Fruit fly (Drosophila melanogaster) whole organism, pupa: ENCODE measurements around the gene JIL-1.

Source experiments
- CG10348 ChIP-seq: fragments of 200-800 bp; sonication (Bioruptor generic); IDR thresholded peaks from 2 replicates; pipeline ENCODE4 v1.3.6; 2022; ENCODE audit warnings: missing biosample characterization, missing genetic modification characterization
- CG12605 ChIP-seq: fragments of 200-800 bp; sonication (Bioruptor generic); IDR thresholded peaks from 2 replicates; pipeline ENCODE4 v1.3.6; 2022; ENCODE audit warnings: missing biosample characterization, missing genetic modification characterization
- CG13204 ChIP-seq: fragments of 200-800 bp; sonication (Bioruptor generic); optimal IDR thresholded peaks from 2 replicates; lab custom pipeline; 2018; ENCODE audit warnings: missing biosample characterization, mild to moderate bottlenecking, missing genetic modification characterization, moderate library complexity
- CG14655 ChIP-seq: fragments of 200-800 bp; sonication (Bioruptor generic); optimal IDR thresholded peaks from 3 replicates; lab custom pipeline; 2017; ENCODE audit warnings: mild to moderate bottlenecking, missing biosample characterization, missing genetic modification reagents, missing genetic modification characterization
- CG15710 ChIP-seq: fragments of 200-800 bp; sonication (Bioruptor generic); optimal IDR thresholded peaks from 2 replicates; lab custom pipeline; 2018; ENCODE audit warnings: missing biosample characterization, mild to moderate bottlenecking, missing genetic modification characterization, moderate library complexity
- CG17806 ChIP-seq: fragments of 200-800 bp; sonication (Bioruptor generic); optimal IDR thresholded peaks from 2 replicates; lab custom pipeline; 2018; ENCODE audit warnings: missing biosample characterization, mild to moderate bottlenecking, missing genetic modification characterization, moderate library complexity
- CG32121 ChIP-seq: fragments of 200-800 bp; sonication (Bioruptor generic); IDR thresholded peaks from 2 replicates; pipeline ENCODE4 v1.3.6; 2022; ENCODE audit warnings: missing biosample characterization, missing genetic modification characterization
- CG34367 ChIP-seq: fragments of 200-800 bp; sonication (Bioruptor generic); optimal IDR thresholded peaks from 2 replicates; lab custom pipeline; 2018; ENCODE audit warnings: missing biosample characterization, mild to moderate bottlenecking, missing genetic modification characterization
- CG4496 ChIP-seq: fragments of 200-800 bp; sonication (Bioruptor generic); IDR thresholded peaks from 3 replicates; pipeline ENCODE4 v1.3.6; 2022; ENCODE audit warnings: missing biosample characterization, missing genetic modification characterization
- CG8159 ChIP-seq: fragments of 200-800 bp; sonication (Bioruptor generic); optimal IDR thresholded peaks from 3 replicates; lab custom pipeline; 2018; ENCODE audit warnings: missing biosample characterization, mild to moderate bottlenecking, missing genetic modification characterization, moderate library complexity
- CG8301 ChIP-seq: fragments of 200-800 bp; sonication (Bioruptor generic); optimal IDR thresholded peaks from 2 replicates; lab custom pipeline; 2018; ENCODE audit warnings: missing biosample characterization, mild to moderate bottlenecking, missing genetic modification characterization
- CG9948 ChIP-seq: fragments of 200-800 bp; sonication (Bioruptor generic); optimal IDR thresholded peaks from 2 replicates; lab custom pipeline; 2018; ENCODE audit warnings: missing biosample characterization, mild to moderate bottlenecking, missing genetic modification characterization, moderate library complexity
- D1 ChIP-seq: fragments of 200-800 bp; sonication (Bioruptor generic); optimal IDR thresholded peaks from 2 replicates; lab custom pipeline; 2018; ENCODE audit warnings: missing biosample characterization, mild to moderate bottlenecking, missing genetic modification characterization, moderate library complexity
- EcR ChIP-seq: fragments of 200-800 bp; sonication (Bioruptor generic); optimal IDR thresholded peaks from 3 replicates; lab custom pipeline; 2019; ENCODE audit warnings: missing biosample characterization, missing genetic modification characterization, mild to moderate bottlenecking, moderate library complexity, missing genetic modification reagents
- Ets98B ChIP-seq: fragments of 200-800 bp; sonication (Bioruptor generic); IDR thresholded peaks from 2 replicates; pipeline ENCODE4 v1.3.6; 2022; ENCODE audit warnings: missing biosample characterization, missing genetic modification characterization
- Pif1A ChIP-seq: fragments of 200-800 bp; sonication (Bioruptor generic); optimal IDR thresholded peaks from 3 replicates; lab custom pipeline; 2016; ENCODE audit warnings: missing biosample characterization, missing genetic modification characterization
- Pif1B ChIP-seq: fragments of 200-800 bp; sonication (Bioruptor generic); optimal IDR thresholded peaks from 3 replicates; lab custom pipeline; 2016; ENCODE audit warnings: missing biosample characterization, missing genetic modification characterization
- Snoo ChIP-seq: fragments of 200-800 bp; sonication (Bioruptor generic); optimal IDR thresholded peaks from 3 replicates; lab custom pipeline; 2017; ENCODE audit warnings: missing biosample characterization, mild to moderate bottlenecking, missing genetic modification characterization, inconsistent platforms
- fd96Ca ChIP-seq: fragments of 200-800 bp; sonication (Bioruptor generic); IDR thresholded peaks from 3 replicates; pipeline ENCODE4 v1.3.6; 2022; ENCODE audit warnings: missing biosample characterization, missing genetic modification characterization
- gl ChIP-seq: fragments of 200-800 bp; sonication (Bioruptor generic); optimal IDR thresholded peaks from 2 replicates; lab custom pipeline; 2018; ENCODE audit warnings: missing biosample characterization, mild to moderate bottlenecking, missing genetic modification characterization
- rn ChIP-seq: fragments of 200-800 bp; sonication (Bioruptor generic); IDR thresholded peaks from 2 replicates; pipeline ENCODE4 v1.3.6; 2022; ENCODE audit warnings: missing biosample characterization, missing genetic modification characterization

Gene JIL-1

DNA sequence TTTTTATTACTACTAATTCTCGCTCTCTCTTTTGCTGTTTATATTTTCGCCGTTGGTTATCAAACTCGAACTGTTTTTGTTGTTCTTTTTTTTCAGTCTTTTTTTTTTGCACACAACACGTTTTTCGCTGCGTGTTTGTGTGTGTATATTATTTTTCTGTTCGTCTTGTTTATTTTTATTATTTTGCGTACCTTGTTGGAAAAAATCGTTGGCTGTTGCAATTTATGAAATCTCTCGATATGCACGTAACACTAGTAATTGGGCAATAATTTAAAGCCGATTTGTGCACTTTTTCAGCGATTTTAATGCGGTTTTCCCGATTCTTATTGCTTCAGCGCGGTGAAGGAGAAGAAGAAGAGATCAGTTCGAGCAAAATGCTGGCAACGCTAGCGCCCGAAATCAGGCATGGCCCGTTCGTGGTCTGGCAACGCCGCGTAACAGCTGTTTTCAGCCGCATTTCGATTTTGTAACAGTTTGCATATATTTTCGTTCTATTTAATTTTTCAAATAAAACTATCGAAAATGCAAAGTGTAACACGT is 27.5 kb upstream of the JIL-1 start, which contains the start of the genes FoxK and mRpL2:
Gene FoxK (minus strand): TSS at position 365 of the 540 bp plus-strand sequence.
Gene mRpL2 (plus strand): TSS at position 429 of the 540 bp plus-strand sequence.
- TF ChIP-seq CG9948 (tag; lab: Kevin White, UChicago) (peak; percentile 66), Snoo (tag; lab: Kevin White, UChicago) (peak; percentile 68), CG15710 (tag; lab: Kevin White, UChicago) (peak; percentile 84), Pif1A (GFP tag; lab: Kevin White, UChicago) (peak; percentile 91), CG8159 (tag; lab: Kevin White, UChicago) (peak; percentile 84), D1 (tag; lab: Kevin White, UChicago) (peak; percentile 43), CG34367 (tag; lab: Kevin White, UChicago) (peak; percentile 87), CG8301 (tag; lab: Kevin White, UChicago) (peak; percentile 82), CG4496 (GFP tag; lab: Robert Waterston, UW) (peak; percentile 80), CG12605 (GFP tag; lab: Robert Waterston, UW) (peak; percentile 90), fd96Ca (GFP tag; lab: Robert Waterston, UW) (peak; percentile 69; the same call in 1 of the 3 replicates), CG17806 (tag; lab: Kevin White, UChicago) (peak; percentile 74), CG10348 (GFP tag; lab: Robert Waterston, UW) (no peak), Ets98B (GFP tag; lab: Robert Waterston, UW) (peak; percentile 76), gl (tag; lab: Kevin White, UChicago) (peak; percentile 95), rn (GFP tag; lab: Robert Waterston, UW) (peak; percentile 39; the same call in 1 of the 2 replicates), CG32121 (GFP tag; lab: Robert Waterston, UW) (peak; percentile 63; the same call in 1 of the 2 replicates), EcR (GFP tag; lab: Kevin White, UChicago) (peak; percentile 17), CG14655 (peak; percentile 89), CG13204 (peak; percentile 89), Pif1B (peak; percentile 92)

DNA sequence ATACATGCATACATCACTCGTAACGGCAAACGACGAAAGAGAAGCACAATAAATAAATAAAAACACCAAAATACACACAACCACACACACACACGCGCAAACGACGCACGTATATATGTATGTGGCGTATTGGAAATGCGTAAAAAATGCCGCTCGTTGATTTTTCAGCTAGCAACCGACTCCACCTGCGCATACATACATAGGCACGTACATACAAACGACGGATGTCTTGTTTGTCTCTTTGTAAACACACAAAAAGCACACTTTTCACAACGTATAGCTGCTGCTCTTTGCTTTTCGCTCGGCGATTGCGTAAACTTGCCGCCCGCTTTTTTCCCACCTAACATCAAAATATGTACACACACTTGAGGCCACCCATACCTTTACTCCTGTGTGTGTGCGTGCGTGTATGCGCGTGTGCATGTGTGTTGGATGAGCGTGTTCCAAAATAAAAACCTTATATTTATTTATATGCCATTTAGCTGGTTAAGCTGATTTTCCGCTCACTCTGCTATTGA is 27.0 kb upstream of the JIL-1 start:
- TF ChIP-seq CG32121 (GFP tag; lab: Robert Waterston, UW) (no peak), D1 (tag; lab: Kevin White, UChicago) (no peak), CG8301 (tag; lab: Kevin White, UChicago) (no peak), CG9948 (tag; lab: Kevin White, UChicago) (no peak), CG14655 (no peak)

DNA sequence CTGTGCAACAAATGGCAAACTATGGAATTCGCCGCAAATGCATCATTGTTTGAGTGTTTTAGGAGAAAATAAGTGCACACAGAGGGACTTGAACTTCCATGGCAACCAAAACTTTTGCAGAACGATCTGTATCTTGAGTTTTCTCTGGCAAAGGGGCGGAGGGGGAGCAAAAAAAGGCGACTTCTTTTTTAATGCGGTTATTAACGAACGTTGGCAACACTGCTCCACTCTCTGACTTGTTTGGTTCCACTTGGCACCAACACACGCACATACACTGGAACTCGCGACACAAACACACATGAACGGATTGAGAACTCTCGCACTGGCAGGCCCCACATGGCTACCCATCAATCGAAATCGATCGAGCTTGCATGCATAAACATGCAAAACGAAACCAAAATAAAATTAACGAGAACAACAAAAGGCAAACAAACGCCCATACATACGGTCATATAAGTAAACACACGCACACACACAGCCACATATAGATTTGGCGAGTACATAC is 26.5 kb upstream of the JIL-1 start:
- TF ChIP-seq CG34367 (tag; lab: Kevin White, UChicago) = no peak
- no peak for TF ChIP-seq CG10348 (GFP tag; lab: Robert Waterston, UW)
- TF ChIP-seq Ets98B (GFP tag; lab: Robert Waterston, UW) = peak; percentile 29; the same call in 1 of the 2 replicates
- TF ChIP-seq rn (GFP tag; lab: Robert Waterston, UW) = peak; percentile 46
- TF ChIP-seq CG4496 (GFP tag; lab: Robert Waterston, UW) = peak; percentile 60; the same call in 2 of the 3 replicates
- TF ChIP-seq EcR (GFP tag; lab: Kevin White, UChicago) = no peak
- no peak for TF ChIP-seq CG9948 (tag; lab: Kevin White, UChicago)
- no peak for TF ChIP-seq D1 (tag; lab: Kevin White, UChicago)
- peak; percentile 50; the same call in 2 of the 3 replicates for TF ChIP-seq fd96Ca (GFP tag; lab: Robert Waterston, UW)

DNA sequence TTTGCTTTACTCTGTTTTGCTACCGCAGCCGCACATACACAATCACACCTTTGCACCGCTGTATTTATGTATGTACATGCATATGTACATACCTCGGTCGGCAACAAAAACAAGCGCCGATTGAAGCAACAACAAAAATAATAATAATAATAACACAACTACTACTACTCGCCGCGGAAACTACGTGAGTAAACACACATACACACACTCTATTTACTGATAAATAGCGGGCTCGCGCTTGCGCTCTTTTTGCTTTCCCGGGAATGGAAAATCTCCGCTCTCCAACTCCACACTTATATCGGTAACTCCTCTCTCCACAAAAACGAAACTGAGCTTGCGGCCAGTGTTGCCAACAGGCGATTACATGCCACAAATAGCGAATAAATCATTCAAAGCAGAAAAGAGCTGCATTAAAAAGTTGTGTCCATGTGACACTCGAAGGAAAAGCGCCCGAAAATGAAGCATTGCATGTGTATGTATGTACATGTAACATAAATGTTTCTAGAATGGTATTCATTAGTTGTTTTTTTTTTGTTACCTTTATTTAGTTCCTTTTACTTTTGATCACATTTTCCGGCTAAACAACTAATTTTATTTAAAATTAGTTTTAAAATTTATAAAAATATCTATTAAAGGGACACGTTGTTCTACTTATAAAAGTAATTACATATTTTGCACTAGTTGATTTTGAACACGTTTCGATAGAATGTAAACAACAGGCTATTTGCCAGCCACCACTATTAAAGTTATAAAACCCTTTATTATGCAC is 25.8 kb upstream of the JIL-1 start:
- TF ChIP-seq CG8301 (tag; lab: Kevin White, UChicago) = no peak
- peak; percentile 42 for TF ChIP-seq Pif1A (GFP tag; lab: Kevin White, UChicago)
- TF ChIP-seq Snoo (tag; lab: Kevin White, UChicago) = no peak
- peak; percentile 65 for TF ChIP-seq Ets98B (GFP tag; lab: Robert Waterston, UW)
- TF ChIP-seq EcR (GFP tag; lab: Kevin White, UChicago) = peak; percentile 29
- TF ChIP-seq fd96Ca (GFP tag; lab: Robert Waterston, UW) = peak; percentile 69; the same call in 2 of the 3 replicates
- TF ChIP-seq CG13204 = peak; percentile 64
- TF ChIP-seq Pif1B = no peak
- TF ChIP-seq CG12605 (GFP tag; lab: Robert Waterston, UW) = peak; percentile 72
- TF ChIP-seq D1 (tag; lab: Kevin White, UChicago) = no peak
- no peak for TF ChIP-seq CG15710 (tag; lab: Kevin White, UChicago)
- TF ChIP-seq rn (GFP tag; lab: Robert Waterston, UW) = no peak
- TF ChIP-seq CG32121 (GFP tag; lab: Robert Waterston, UW) = peak; percentile 67
- TF ChIP-seq CG14655 = peak; percentile 2
- no peak for TF ChIP-seq CG34367 (tag; lab: Kevin White, UChicago)
- TF ChIP-seq CG8159 (tag; lab: Kevin White, UChicago) = no peak
- no peak for TF ChIP-seq CG17806 (tag; lab: Kevin White, UChicago)
- no peak for TF ChIP-seq CG9948 (tag; lab: Kevin White, UChicago)
- TF ChIP-seq CG10348 (GFP tag; lab: Robert Waterston, UW) = no peak
- peak; percentile 55 for TF ChIP-seq gl (tag; lab: Kevin White, UChicago)
- TF ChIP-seq CG4496 (GFP tag; lab: Robert Waterston, UW) = peak; percentile 59; the same call in 2 of the 3 replicates
